Fruit fly (Drosophila melanogaster) whole organism, embryonic: ENCODE measurements around the gene Cpr67Fb.

Experiments
- Atf6 ChIP-seq: fragments of 200-800 bp; sonication (Bioruptor generic); IDR thresholded peaks from 2 replicates; pipeline ENCODE4 v1.3.6; 2022; ENCODE audit warnings: missing biosample characterization, missing genetic modification characterization
- Blimp-1 ChIP-seq: fragments of 200-800 bp; sonication (Bioruptor generic); optimal IDR thresholded peaks from 3 replicates; lab custom pipeline; 2018; ENCODE audit warnings: missing biosample characterization, missing genetic modification characterization, mild to moderate bottlenecking, moderate library complexity, missing genetic modification reagents
- BtbVII ChIP-seq: fragments of 200-800 bp; sonication (Bioruptor generic); optimal IDR thresholded peaks from 3 replicates; lab custom pipeline; 2017; ENCODE audit warnings: missing biosample characterization, mild to moderate bottlenecking, missing genetic modification characterization
- CG10959 ChIP-seq: fragments of 200-800 bp; sonication (Bioruptor generic); IDR thresholded peaks from 2 replicates; pipeline ENCODE4 v1.3.6; 2022; ENCODE audit warnings: missing biosample characterization, missing genetic modification characterization
- CG10979 ChIP-seq: fragments of 200-800 bp; sonication (Bioruptor generic); optimal IDR thresholded peaks from 2 replicates; lab custom pipeline; 2018; ENCODE audit warnings: missing biosample characterization, mild to moderate bottlenecking, missing genetic modification characterization, moderate library complexity
- CG11504 ChIP-seq: fragments of 200-800 bp; sonication (Bioruptor generic); optimal IDR thresholded peaks from 3 replicates; lab custom pipeline; 2019; ENCODE audit warnings: missing biosample characterization, mild to moderate bottlenecking, missing genetic modification characterization, moderate library complexity
- CG11696 ChIP-seq: fragments of 200-800 bp; sonication (Bioruptor generic); IDR thresholded peaks from 2 replicates; pipeline ENCODE4 v1.3.6; 2022; ENCODE audit warnings: missing biosample characterization, missing genetic modification characterization
- CG12744 ChIP-seq: fragments of 200-800 bp; sonication (Bioruptor generic); optimal IDR thresholded peaks from 2 replicates; lab custom pipeline; 2016; ENCODE audit warnings: missing biosample characterization, missing genetic modification characterization
- CG14014 ChIP-seq: fragments of 200-800 bp; sonication (Bioruptor generic); IDR thresholded peaks from 2 replicates; pipeline ENCODE4 v1.3.6; 2022; ENCODE audit warnings: missing biosample characterization, missing genetic modification characterization
- CG14667 ChIP-seq: fragments of 200-800 bp; sonication (Bioruptor generic); IDR thresholded peaks from 2 replicates; pipeline ENCODE4 v1.3.6; 2022; ENCODE audit warnings: missing biosample characterization, missing genetic modification characterization
- CG15011 ChIP-seq: fragments of 200-800 bp; sonication (Bioruptor generic); optimal IDR thresholded peaks from 3 replicates; lab custom pipeline; 2018; ENCODE audit warnings: missing biosample characterization, mild to moderate bottlenecking, missing genetic modification characterization
- CG16813 ChIP-seq: fragments of 200-800 bp; sonication (Bioruptor generic); IDR thresholded peaks from 3 replicates; pipeline ENCODE4 v1.3.6; 2022; ENCODE audit warnings: missing biosample characterization, missing genetic modification characterization; ENCODE audit not compliant: partially characterized antibody
- CG17612 ChIP-seq: fragments of 200-800 bp; sonication (Bioruptor generic); IDR thresholded peaks from 2 replicates; pipeline ENCODE4 v1.3.6; 2022; ENCODE audit warnings: missing biosample characterization, missing genetic modification characterization
- CG31224 ChIP-seq: fragments of 200-800 bp; sonication (Bioruptor generic); IDR thresholded peaks from 2 replicates; pipeline ENCODE4 v1.3.6; 2022; ENCODE audit warnings: missing biosample characterization, missing genetic modification characterization
- CG34422 ChIP-seq: fragments of 200-800 bp; sonication (Bioruptor generic); IDR thresholded peaks from 3 replicates; pipeline ENCODE4 v1.3.6; 2022; ENCODE audit warnings: missing biosample characterization, missing genetic modification characterization
- CG5180 ChIP-seq: fragments of 200-800 bp; sonication (Bioruptor generic); optimal IDR thresholded peaks from 3 replicates; lab custom pipeline; 2017; ENCODE audit warnings: missing biosample characterization, missing genetic modification characterization, mild to moderate bottlenecking, moderate library complexity, missing genetic modification reagents
- CG7271 ChIP-seq: fragments of 200-800 bp; sonication (Bioruptor generic); optimal IDR thresholded peaks from 2 replicates; lab custom pipeline; 2018; ENCODE audit warnings: missing biosample characterization, mild to moderate bottlenecking, missing genetic modification characterization, moderate library complexity
- CG8281 ChIP-seq: fragments of 200-800 bp; sonication (Bioruptor generic); optimal IDR thresholded peaks from 2 replicates; lab custom pipeline; 2018; ENCODE audit warnings: missing biosample characterization, mild to moderate bottlenecking, missing genetic modification characterization, moderate library complexity
- CG9727 ChIP-seq: fragments of 200-800 bp; sonication (Bioruptor generic); optimal IDR thresholded peaks from 3 replicates; lab custom pipeline; 2017; ENCODE audit warnings: missing biosample characterization, mild to moderate bottlenecking, missing genetic modification characterization
- CoRest ChIP-seq: fragments of 200-800 bp; sonication (Bioruptor generic); optimal IDR thresholded peaks from 3 replicates; lab custom pipeline; 2018; ENCODE audit warnings: missing biosample characterization, mild to moderate bottlenecking, missing genetic modification characterization, moderate library complexity
- Dad ChIP-seq: fragments of 200-800 bp; sonication (Bioruptor generic); optimal IDR thresholded peaks from 3 replicates; lab custom pipeline; 2016; ENCODE audit warnings: missing biosample characterization, missing genetic modification characterization
- Dip3 ChIP-seq: fragments of 200-800 bp; sonication (Bioruptor generic); optimal IDR thresholded peaks from 3 replicates; lab custom pipeline; 2016; ENCODE audit warnings: missing biosample characterization, missing genetic modification characterization
- Dll ChIP-seq: fragments of 200-800 bp; sonication (Bioruptor generic); IDR thresholded peaks from 4 replicates; pipeline ENCODE4 v1.3.6; 2022; ENCODE audit warnings: missing biosample characterization, missing genetic modification characterization; ENCODE audit not compliant: partially characterized antibody
- Dref ChIP-seq: fragments of 200-800 bp; sonication (Bioruptor generic); IDR thresholded peaks from 2 replicates; pipeline ENCODE4 v1.3.6; 2022; ENCODE audit warnings: missing biosample characterization, missing genetic modification characterization
- E2f2 ChIP-seq: fragments of 200-800 bp; sonication (Bioruptor generic); IDR thresholded peaks from 2 replicates; pipeline ENCODE4 v1.3.6; 2022; ENCODE audit warnings: missing biosample characterization, missing genetic modification characterization
- Eip74EF ChIP-seq, 2 experiments: fragments of 200-800 bp in 1 of 2; fragments of >200 bp in 1 of 2; sonication (Bioruptor generic) in 1 of 2; optimal IDR thresholded peaks; 2 replicates each; lab custom pipeline; 2017 to 2019; ENCODE audit warnings: missing biosample characterization in 2 of 2, missing genetic modification characterization in 2 of 2, mild to moderate bottlenecking in 1 of 2, moderate library complexity in 1 of 2
- Ets65A ChIP-seq: fragments of 200-800 bp; sonication (Bioruptor generic); peaks from one replicate; lab custom pipeline; 2016; ENCODE audit warnings: missing biosample characterization, missing genetic modification characterization
- H2.0 ChIP-seq: fragments of 200-800 bp; sonication (Bioruptor generic); IDR thresholded peaks from 2 replicates; pipeline ENCODE4 v1.3.6; 2022; ENCODE audit warnings: missing biosample characterization, missing genetic modification characterization
- Hr3 ChIP-seq: fragments of 200-800 bp; sonication (Bioruptor generic); optimal IDR thresholded peaks from 3 replicates; lab custom pipeline; 2016; ENCODE audit warnings: missing biosample characterization, missing genetic modification characterization
- Med ChIP-seq: fragments of 200-800 bp; sonication (Bioruptor generic); peaks from one replicate; lab custom pipeline; 2016; ENCODE audit warnings: missing biosample characterization, missing genetic modification characterization, mild to moderate bottlenecking, inconsistent platforms, moderate library complexity
- NC2α ChIP-seq: fragments of 200-800 bp; sonication (Bioruptor generic); optimal IDR thresholded peaks from 2 replicates; lab custom pipeline; 2016; ENCODE audit warnings: missing biosample characterization, missing genetic modification characterization
- Nf-YC ChIP-seq: fragments of 200-800 bp; optimal IDR thresholded peaks from 3 replicates; lab custom pipeline; 2019; ENCODE audit warnings: missing biosample characterization, mild to moderate bottlenecking, missing genetic modification characterization, moderate library complexity
- Oaz ChIP-seq: fragments of 200-800 bp; sonication (Bioruptor generic); IDR thresholded peaks from 2 replicates; pipeline ENCODE4 v1.3.6; 2022; ENCODE audit warnings: missing biosample characterization, missing genetic modification characterization
- Rfx ChIP-seq: fragments of 200-800 bp; sonication (Bioruptor generic); IDR thresholded peaks from 2 replicates; pipeline ENCODE4 v1.3.6; 2022; ENCODE audit warnings: missing biosample characterization, missing genetic modification characterization
- Sox102F ChIP-seq: fragments of 200-800 bp; sonication (Bioruptor generic); optimal IDR thresholded peaks from 2 replicates; lab custom pipeline; 2018; ENCODE audit warnings: missing biosample characterization, mild to moderate bottlenecking, missing genetic modification characterization, moderate library complexity
- ap ChIP-seq: fragments of 200-800 bp; sonication (Bioruptor generic); IDR thresholded peaks from 2 replicates; pipeline ENCODE4 v1.3.6; 2022; ENCODE audit warnings: missing biosample characterization, missing genetic modification characterization
- br ChIP-seq: fragments of >200 bp; optimal IDR thresholded peaks from 2 replicates; lab custom pipeline; 2017
- fd102C ChIP-seq: fragments of 200-800 bp; sonication (Bioruptor generic); optimal IDR thresholded peaks from 2 replicates; lab custom pipeline; 2018; ENCODE audit warnings: missing biosample characterization, mild to moderate bottlenecking, missing genetic modification characterization, moderate library complexity
- jing ChIP-seq: fragments of 200-800 bp; sonication (Bioruptor generic); optimal IDR thresholded peaks from 2 replicates; lab custom pipeline; 2018; ENCODE audit warnings: missing biosample characterization, mild to moderate bottlenecking, missing genetic modification characterization
- jumu ChIP-seq: fragments of 200-800 bp; sonication (Bioruptor generic); optimal IDR thresholded peaks from 3 replicates; lab custom pipeline; 2016; ENCODE audit warnings: missing biosample characterization, missing genetic modification characterization
- knrl ChIP-seq: fragments of 200-800 bp; sonication (Bioruptor generic); IDR thresholded peaks from 3 replicates; pipeline ENCODE4 v1.3.6; 2022; ENCODE audit warnings: missing biosample characterization, missing genetic modification characterization; ENCODE audit not compliant: partially characterized antibody
- lilli ChIP-seq: fragments of 200-800 bp; sonication (Bioruptor generic); optimal IDR thresholded peaks from 3 replicates; lab custom pipeline; 2016; ENCODE audit warnings: missing biosample characterization, missing genetic modification characterization
- pnt ChIP-seq: fragments of 200-800 bp; sonication (Bioruptor generic); optimal IDR thresholded peaks from 3 replicates; lab custom pipeline; 2016; ENCODE audit warnings: missing biosample characterization, missing genetic modification characterization
- salm ChIP-seq: fragments of 200-800 bp; sonication (Bioruptor generic); optimal IDR thresholded peaks from 2 replicates; lab custom pipeline; 2018; ENCODE audit warnings: missing biosample characterization, mild to moderate bottlenecking, missing genetic modification characterization
- sim ChIP-seq: fragments of 200-800 bp; sonication (Bioruptor generic); IDR thresholded peaks from 2 replicates; pipeline ENCODE4 v1.3.6; 2022; ENCODE audit warnings: missing biosample characterization, missing genetic modification characterization
- slbo ChIP-seq: fragments of 200-800 bp; sonication (Bioruptor generic); IDR thresholded peaks from 2 replicates; pipeline ENCODE4 v1.3.6; 2022; ENCODE audit warnings: missing biosample characterization, missing genetic modification characterization
- stc ChIP-seq: fragments of 200-800 bp; sonication (Bioruptor generic); IDR thresholded peaks from 2 replicates; pipeline ENCODE4 v1.3.6; 2022; ENCODE audit warnings: missing biosample characterization, missing genetic modification characterization
- wek ChIP-seq: fragments of 200-800 bp; sonication (Bioruptor generic); optimal IDR thresholded peaks from 3 replicates; lab custom pipeline; 2018; ENCODE audit warnings: missing biosample characterization, mild to moderate bottlenecking, missing genetic modification characterization, moderate library complexity

Cpr67Fb gene

dm6 chr3L:10894159-10894558 lies at the start of gene Cpr67Fb:
TSS of gene Cpr67Fb (plus strand) at chr3L:10894173.
- TF ChIP-seq Ets65A (GFP tag; lab: Kevin White, UChicago) (peak; percentile 56), Med (peak; percentile 60), Sox102F (GFP tag; lab: Kevin White, UChicago) (no peak)

DNA sequence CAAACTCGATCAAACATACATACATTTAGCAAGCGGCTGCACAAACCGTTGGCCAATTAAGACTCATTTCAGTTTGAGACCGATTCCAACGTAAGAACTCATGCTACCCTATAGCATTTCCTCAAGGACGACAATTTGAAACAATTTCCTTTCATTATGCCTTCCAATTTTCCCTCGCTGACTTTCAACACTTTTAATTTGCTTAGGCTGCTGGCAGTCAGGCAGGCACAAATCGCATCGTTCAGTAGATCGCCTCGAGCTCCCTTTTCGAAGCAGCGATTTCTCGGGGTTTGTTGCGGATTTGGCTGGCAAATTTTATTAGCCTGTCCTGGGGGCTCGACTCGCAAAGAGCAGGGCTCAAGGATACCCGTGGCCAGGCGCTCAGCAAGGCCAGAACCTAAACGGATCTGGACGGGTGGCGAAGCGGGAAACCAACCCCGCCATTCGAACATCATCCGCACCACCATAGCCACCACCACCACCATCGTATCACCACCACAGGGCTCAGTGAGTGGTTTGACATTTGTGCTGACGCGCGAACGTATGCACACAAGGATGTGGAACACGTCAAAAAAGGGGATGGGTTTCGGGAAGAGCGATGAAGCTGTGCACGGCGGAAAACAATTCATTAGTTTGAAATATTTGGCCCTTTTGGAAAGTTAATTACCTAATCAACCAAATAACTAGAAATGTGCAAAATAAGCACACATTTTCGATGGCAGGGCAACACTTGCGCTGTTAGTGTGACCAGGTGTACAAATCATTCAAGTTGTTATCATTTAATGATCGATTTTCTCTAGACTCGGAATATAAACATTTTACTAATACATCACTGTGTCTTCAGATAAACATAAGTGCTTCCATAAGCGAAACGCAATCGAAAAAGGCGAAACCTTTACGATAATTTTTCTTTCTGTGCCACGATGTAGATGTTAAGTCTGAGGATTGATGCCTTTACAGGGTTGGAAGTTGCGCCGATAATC lies 49.1 kb upstream of the Cpr67Fb start:
- TF ChIP-seq fd102C (GFP tag; lab: Kevin White, UChicago) (no peak), CG16813 (GFP tag; lab: Robert Waterston, UW) (no peak), CG12744 (GFP tag; lab: Kevin White, UChicago) (no peak), Dref (no peak), Atf6 (no peak), knrl (GFP tag; lab: Robert Waterston, UW) (no peak), jing (GFP tag; lab: Kevin White, UChicago) (peak; percentile 30), NC2α (GFP tag; lab: Kevin White, UChicago) (peak; percentile 35), slbo (GFP tag; lab: Robert Waterston, UW) (no peak), Hr3 (peak; percentile 37), CG9727 (GFP tag; lab: Kevin White, UChicago) (peak; percentile 68), CoRest (tag; lab: Kevin White, UChicago) (peak; percentile 55), lilli (peak; percentile 20), CG15011 (no peak), CG10979 (tag; lab: Kevin White, UChicago) (peak; percentile 80), Eip74EF (GFP tag; optimal IDR thresholded peaks at IDR 0.05; lab: Kevin White, UChicago) (peak in 1 of 2 experiments; percentile 21), salm (tag; lab: Kevin White, UChicago) (no peak), CG7271 (no peak), Rfx (GFP tag; lab: Robert Waterston, UW) (no peak), Nf-YC (tag; lab: Kevin White, UChicago) (no peak), Dip3 (GFP tag; lab: Kevin White, UChicago) (no peak), Blimp-1 (peak; percentile 56), sim (GFP tag; lab: Robert Waterston, UW) (no peak), stc (GFP tag; lab: Robert Waterston, UW) (no peak), CG11504 (tag; lab: Kevin White, UChicago) (peak; percentile 67), CG31224 (GFP tag; lab: Robert Waterston, UW) (peak; percentile 88), wek (GFP tag; lab: Kevin White, UChicago) (no peak), CG10959 (GFP tag; lab: Robert Waterston, UW) (no peak), CG17612 (GFP tag; lab: Robert Waterston, UW) (no peak), BtbVII (GFP tag; lab: Kevin White, UChicago) (no peak), pnt (GFP tag; lab: Kevin White, UChicago) (peak; percentile 45), CG5180 (GFP tag; lab: Kevin White, UChicago) (peak; percentile 17), br (lab: Kevin White, UChicago) (no peak), H2.0 (GFP tag; lab: Robert Waterston, UW) (no peak), CG34422 (no peak), jumu (GFP tag; lab: Kevin White, UChicago) (peak; percentile 47), CG14667 (no peak), Dad (no peak), Dll (GFP tag; lab: Robert Waterston, UW) (no peak), CG8281 (tag; lab: Kevin White, UChicago) (no peak), E2f2 (GFP tag; lab: Robert Waterston, UW) (no peak), ap (GFP tag; lab: Robert Waterston, UW) (no peak), Oaz (no peak), CG11696 (GFP tag; lab: Robert Waterston, UW) (no peak), CG14014 (GFP tag; lab: Robert Waterston, UW) (no peak)
